Worm (Caenorhabditis elegans) whole organism, L4 larva: ENCODE measurements around the gene T05A8.8.

Source experiments
- ctbp-1 ChIP-seq: fragments of 200-800 bp; sonication (Bioruptor generic); IDR thresholded peaks from 2 replicates; pipeline ENCODE4 v1.3.6; 2022; ENCODE audit warnings: missing genetic modification reagents, missing genetic modification characterization, missing compliant biosample characterization
- dpl-1 ChIP-seq: fragments of 150-350 bp; optimal IDR thresholded peaks from 2 replicates; lab custom pipeline; 2014; ENCODE audit warnings: missing biosample characterization, missing genetic modification reagents, missing genetic modification characterization
- lim-7 ChIP-seq: fragments of 200-800 bp; sonication (Bioruptor generic); IDR thresholded peaks from 2 replicates; pipeline ENCODE4 v1.3.6; 2022; ENCODE audit warnings: missing genetic modification characterization, missing compliant biosample characterization
- lin-15B ChIP-seq: fragments of 150-350 bp; sonication (generic microtip); optimal IDR thresholded peaks from 3 replicates; lab custom pipeline; 2014; ENCODE audit warnings: missing biosample characterization, missing genetic modification characterization

DNA sequence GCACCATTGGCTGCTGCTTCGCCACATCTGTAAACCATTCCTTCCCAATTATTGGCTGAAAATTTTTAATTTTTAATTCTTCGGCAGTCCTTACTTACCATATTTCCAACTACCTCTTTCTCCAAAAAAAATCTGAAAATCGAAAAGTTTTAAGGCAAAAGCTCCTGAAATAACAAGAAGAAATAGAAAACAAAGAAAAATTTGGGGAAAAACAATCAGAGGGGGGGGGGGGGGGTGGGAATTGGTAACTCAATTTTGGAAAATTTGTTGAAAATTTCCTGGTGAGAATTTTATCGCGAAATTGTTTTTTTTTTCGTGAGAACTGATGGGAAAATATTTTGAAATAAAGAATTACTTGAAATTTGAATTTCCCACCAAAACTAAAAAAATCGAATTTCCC is 44.0 kb upstream of the T05A8.8 start, which contains the start of gene set-11:
- TF ChIP-seq lin-15B (tag; lab: Kevin White, UChicago), result no peak
- no peak for TF ChIP-seq ctbp-1 (GFP tag; lab: Robert Waterston, UW)
- no peak for TF ChIP-seq lim-7 (GFP tag; lab: Robert Waterston, UW)
- TF ChIP-seq dpl-1 (GFP tag; lab: Kevin White, UChicago), result no peak
